Fruit fly (Drosophila melanogaster) whole organism, prepupa: ENCODE measurements around the gene JMJD5.
A peak's percentile ranks its signal among the peaks of the same experiment; 100 is the strongest.

Experiments used
- Blimp-1 ChIP-seq: fragments of 200-800 bp; sonication (Bioruptor generic); optimal IDR thresholded peaks from 3 replicates; lab custom pipeline; 2017; ENCODE audit warnings: missing biosample characterization, missing genetic modification characterization, mild to moderate bottlenecking, moderate library complexity, missing genetic modification reagents
- CG10631 ChIP-seq: fragments of 200-800 bp; sonication (Bioruptor generic); optimal IDR thresholded peaks from 2 replicates; lab custom pipeline; 2016; ENCODE audit warnings: missing biosample characterization, missing genetic modification characterization
- CG11294 ChIP-seq: fragments of 200-800 bp; sonication (Bioruptor generic); IDR thresholded peaks from 2 replicates; pipeline ENCODE4 v1.3.6; 2022; ENCODE audit warnings: missing biosample characterization, missing genetic modification characterization
- CG11762 ChIP-seq: fragments of 200-800 bp; sonication (Bioruptor generic); optimal IDR thresholded peaks from 3 replicates; lab custom pipeline; 2016; ENCODE audit warnings: missing biosample characterization, missing genetic modification characterization; ENCODE audit not compliant: insufficient read depth
- CG11902 ChIP-seq: fragments of 200-800 bp; sonication (Bioruptor generic); optimal IDR thresholded peaks from 3 replicates; lab custom pipeline; 2016; ENCODE audit warnings: missing biosample characterization, missing genetic modification characterization
- CG15336 ChIP-seq: fragments of 200-800 bp; sonication (Bioruptor generic); IDR thresholded peaks from 2 replicates; pipeline ENCODE4 v1.3.6; 2022; ENCODE audit warnings: missing biosample characterization, missing genetic modification characterization
- CG1621 ChIP-seq: fragments of 200-800 bp; sonication (Bioruptor generic); optimal IDR thresholded peaks from 3 replicates; lab custom pipeline; 2018; ENCODE audit warnings: missing biosample characterization, mild to moderate bottlenecking, missing genetic modification characterization
- CG16779 ChIP-seq: fragments of 200-800 bp; sonication (Bioruptor generic); optimal IDR thresholded peaks from 3 replicates; lab custom pipeline; 2017; ENCODE audit warnings: missing biosample characterization, mild to moderate bottlenecking, missing genetic modification characterization
- CG3032 ChIP-seq: fragments of 200-800 bp; optimal IDR thresholded peaks from 2 replicates; lab custom pipeline; 2019; ENCODE audit warnings: missing biosample characterization, mild to moderate bottlenecking, missing genetic modification characterization, moderate library complexity
- CG31627 ChIP-seq: fragments of 200-800 bp; sonication (Bioruptor generic); optimal IDR thresholded peaks from 3 replicates; lab custom pipeline; 2016; ENCODE audit warnings: missing biosample characterization, missing genetic modification characterization
- CG32006 ChIP-seq: fragments of 200-800 bp; sonication (Bioruptor generic); optimal IDR thresholded peaks from 3 replicates; lab custom pipeline; 2017; ENCODE audit warnings: missing biosample characterization, mild to moderate bottlenecking, missing genetic modification characterization
- CG34406 ChIP-seq: fragments of 200-800 bp; sonication (Bioruptor generic); optimal IDR thresholded peaks from 3 replicates; lab custom pipeline; 2016; ENCODE audit warnings: missing biosample characterization, missing genetic modification characterization
- CG3919 ChIP-seq: fragments of 200-800 bp; sonication (Bioruptor generic); optimal IDR thresholded peaks from 3 replicates; lab custom pipeline; 2016; ENCODE audit warnings: missing biosample characterization, missing genetic modification characterization
- CG4318 ChIP-seq: fragments of 200-800 bp; sonication (Bioruptor generic); optimal IDR thresholded peaks from 3 replicates; lab custom pipeline; 2017; ENCODE audit warnings: missing biosample characterization, mild to moderate bottlenecking, missing genetic modification characterization
- CG6163 ChIP-seq: fragments of 200-800 bp; sonication (Bioruptor generic); IDR thresholded peaks from 3 replicates; pipeline ENCODE4 v1.3.6; 2022; ENCODE audit warnings: missing biosample characterization, missing genetic modification characterization
- CG6276 ChIP-seq: fragments of 200-800 bp; sonication (Bioruptor generic); optimal IDR thresholded peaks from 2 replicates; lab custom pipeline; 2017; ENCODE audit warnings: missing biosample characterization, mild to moderate bottlenecking, missing genetic modification characterization
- CG6792 ChIP-seq: fragments of 200-800 bp; sonication (Bioruptor generic); optimal IDR thresholded peaks from 3 replicates; lab custom pipeline; 2016; ENCODE audit warnings: missing biosample characterization, missing genetic modification characterization
- CG6808 ChIP-seq: fragments of 200-800 bp; sonication (Bioruptor generic); optimal IDR thresholded peaks from 3 replicates; lab custom pipeline; 2017; ENCODE audit warnings: missing biosample characterization, missing genetic modification characterization, mild to moderate bottlenecking, moderate library complexity, missing genetic modification reagents
- CG7368 ChIP-seq: fragments of 200-800 bp; sonication (Bioruptor generic); optimal IDR thresholded peaks from 3 replicates; lab custom pipeline; 2016; ENCODE audit warnings: missing biosample characterization, missing genetic modification characterization
- CG8119 ChIP-seq: fragments of 200-800 bp; sonication (Bioruptor generic); IDR thresholded peaks from 3 replicates; pipeline ENCODE4 v1.3.6; 2022; ENCODE audit warnings: missing biosample characterization, missing genetic modification characterization
- CG9139 ChIP-seq: fragments of 200-800 bp; sonication (Bioruptor generic); optimal IDR thresholded peaks from 3 replicates; lab custom pipeline; 2017; ENCODE audit warnings: missing biosample characterization, mild to moderate bottlenecking, missing genetic modification characterization
- Eip78C ChIP-seq: fragments of 200-800 bp; sonication (Bioruptor generic); peaks from one replicate; lab custom pipeline; 2016; ENCODE audit warnings: missing biosample characterization, missing genetic modification characterization
- Eip93F ChIP-seq: fragments of 200-800 bp; sonication (Bioruptor generic); optimal IDR thresholded peaks from 2 replicates; lab custom pipeline; 2016; ENCODE audit warnings: missing biosample characterization, mild to moderate bottlenecking, missing genetic modification characterization
- Ets21C ChIP-seq: fragments of 200-800 bp; sonication (Bioruptor generic); optimal IDR thresholded peaks from 3 replicates; lab custom pipeline; 2016; ENCODE audit warnings: missing biosample characterization, missing genetic modification characterization
- Ets96B ChIP-seq: fragments of 200-800 bp; optimal IDR thresholded peaks from 2 replicates; lab custom pipeline; 2019; ENCODE audit warnings: missing biosample characterization, mild to moderate bottlenecking, missing genetic modification characterization, moderate library complexity
- Hr39 ChIP-seq: fragments of 200-800 bp; sonication (Bioruptor generic); optimal IDR thresholded peaks from 2 replicates; lab custom pipeline; 2016; ENCODE audit warnings: missing biosample characterization, missing genetic modification characterization
- Hr4 ChIP-seq: fragments of 200-800 bp; sonication (Bioruptor generic); optimal IDR thresholded peaks from 3 replicates; lab custom pipeline; 2016; ENCODE audit warnings: missing biosample characterization, missing genetic modification characterization
- Lpt ChIP-seq: fragments of 200-800 bp; sonication (Bioruptor generic); optimal IDR thresholded peaks from 3 replicates; lab custom pipeline; 2016; ENCODE audit warnings: missing biosample characterization, missing genetic modification characterization
- Met ChIP-seq: fragments of 200-800 bp; sonication (Bioruptor generic); optimal IDR thresholded peaks from 3 replicates; lab custom pipeline; 2016; ENCODE audit warnings: missing biosample characterization, missing genetic modification characterization
- OdsH ChIP-seq: fragments of 200-800 bp; sonication (Bioruptor generic); optimal IDR thresholded peaks from 3 replicates; lab custom pipeline; 2016; ENCODE audit warnings: missing biosample characterization, missing genetic modification characterization
- Smox ChIP-seq: fragments of 200-800 bp; sonication (Bioruptor generic); optimal IDR thresholded peaks from 3 replicates; lab custom pipeline; 2016; ENCODE audit warnings: missing biosample characterization, missing genetic modification characterization
- Sox102F ChIP-seq: fragments of 200-800 bp; sonication (Bioruptor generic); optimal IDR thresholded peaks from 2 replicates; lab custom pipeline; 2016; ENCODE audit warnings: missing biosample characterization, mild to moderate bottlenecking, missing genetic modification characterization
- Sox14 ChIP-seq: fragments of 200-800 bp; sonication (Bioruptor generic); optimal IDR thresholded peaks from 3 replicates; lab custom pipeline; 2016; ENCODE audit warnings: missing biosample characterization, missing genetic modification characterization
- Sox15 ChIP-seq: fragments of 200-800 bp; sonication (Bioruptor generic); optimal IDR thresholded peaks from 3 replicates; lab custom pipeline; 2016; ENCODE audit warnings: missing biosample characterization, missing genetic modification characterization
- achi ChIP-seq: fragments of 200-800 bp; sonication (Bioruptor generic); optimal IDR thresholded peaks from 3 replicates; lab custom pipeline; 2016; ENCODE audit warnings: missing biosample characterization, missing genetic modification characterization
- acj6 ChIP-seq: fragments of 200-800 bp; sonication (Bioruptor generic); optimal IDR thresholded peaks from 3 replicates; lab custom pipeline; 2016; ENCODE audit warnings: missing biosample characterization, missing genetic modification characterization
- cyc ChIP-seq: fragments of 200-800 bp; sonication (Bioruptor generic); optimal IDR thresholded peaks from 3 replicates; lab custom pipeline; 2016; ENCODE audit warnings: missing biosample characterization, missing genetic modification characterization
- dac ChIP-seq: fragments of 200-800 bp; sonication (Bioruptor generic); optimal IDR thresholded peaks from 2 replicates; lab custom pipeline; 2017; ENCODE audit warnings: missing biosample characterization, mild to moderate bottlenecking, missing genetic modification characterization
- eg ChIP-seq: fragments of 200-800 bp; sonication (Bioruptor generic); IDR thresholded peaks from 3 replicates; pipeline ENCODE4 v1.3.6; 2022; ENCODE audit warnings: missing biosample characterization, missing genetic modification characterization
- esn ChIP-seq: fragments of 200-800 bp; sonication (Bioruptor generic); optimal IDR thresholded peaks from 2 replicates; lab custom pipeline; 2016; ENCODE audit warnings: missing biosample characterization, mild to moderate bottlenecking, missing genetic modification characterization, moderate library complexity
- fd59A ChIP-seq: fragments of 200-800 bp; sonication (Bioruptor generic); optimal IDR thresholded peaks from 2 replicates; lab custom pipeline; 2017; ENCODE audit warnings: missing biosample characterization, mild to moderate bottlenecking, missing genetic modification characterization, missing genetic modification reagents
- fkh ChIP-seq: fragments of 200-800 bp; sonication (Bioruptor generic); optimal IDR thresholded peaks from 3 replicates; lab custom pipeline; 2017; ENCODE audit warnings: missing biosample characterization, mild to moderate bottlenecking, missing genetic modification characterization, moderate library complexity
- lz ChIP-seq: fragments of 200-800 bp; sonication (Bioruptor generic); optimal IDR thresholded peaks from 3 replicates; lab custom pipeline; 2016; ENCODE audit warnings: missing biosample characterization, missing genetic modification characterization
- net ChIP-seq: fragments of 200-800 bp; sonication (Bioruptor generic); optimal IDR thresholded peaks from 3 replicates; lab custom pipeline; 2016; ENCODE audit warnings: missing biosample characterization, missing genetic modification characterization
- pdm3 ChIP-seq: fragments of 200-800 bp; sonication (Bioruptor generic); optimal IDR thresholded peaks from 3 replicates; lab custom pipeline; 2016; ENCODE audit warnings: missing biosample characterization, missing genetic modification characterization
- salr ChIP-seq, 2 experiments: fragments of 200-800 bp; sonication (Bioruptor generic); optimal IDR thresholded peaks; 3 replicates each; lab custom pipeline; 2016 to 2018; ENCODE audit warnings: missing biosample characterization in 2 of 2, missing genetic modification characterization in 2 of 2, mild to moderate bottlenecking in 1 of 2
- spab ChIP-seq: fragments of 200-800 bp; sonication (Bioruptor generic); optimal IDR thresholded peaks from 2 replicates; lab custom pipeline; 2017; ENCODE audit warnings: missing biosample characterization, mild to moderate bottlenecking, missing genetic modification characterization, missing genetic modification reagents
- ss ChIP-seq, 2 experiments: fragments of 200-800 bp; sonication (Bioruptor generic); optimal IDR thresholded peaks; 2 replicates in 1 of 2; 3 replicates in 1 of 2; lab custom pipeline; 2017 to 2018; ENCODE audit warnings: mild to moderate bottlenecking in 2 of 2, missing biosample characterization in 2 of 2, missing genetic modification characterization in 2 of 2, moderate library complexity in 1 of 2
- svp ChIP-seq: fragments of 200-800 bp; sonication (Bioruptor generic); peaks from one replicate; lab custom pipeline; 2016; ENCODE audit warnings: missing biosample characterization, missing genetic modification characterization
- topi ChIP-seq: fragments of 200-800 bp; sonication (Bioruptor generic); optimal IDR thresholded peaks from 3 replicates; lab custom pipeline; 2016; ENCODE audit warnings: missing biosample characterization, missing genetic modification characterization
- vri ChIP-seq: fragments of 200-800 bp; sonication (Bioruptor generic); optimal IDR thresholded peaks from 3 replicates; lab custom pipeline; 2016; ENCODE audit warnings: missing biosample characterization, mild to moderate bottlenecking, missing genetic modification characterization

JMJD5 gene

dm6 chr3L:805642-806218 lies 35.4 kb downstream of the JMJD5 start:
- TF ChIP-seq OdsH, result peak; percentile 71
- peak; percentile 32 for TF ChIP-seq Hr39 (GFP tag; lab: Kevin White, UChicago)
- TF ChIP-seq Eip78C (GFP tag; lab: Kevin White, UChicago), result peak; percentile 93
- peak; percentile 9 for TF ChIP-seq Ets21C (GFP tag; lab: Kevin White, UChicago)
- TF ChIP-seq Blimp-1 (GFP tag; lab: Kevin White, UChicago), result no peak
- peak; percentile 63 for TF ChIP-seq CG6792
- TF ChIP-seq fd59A (GFP tag; lab: Kevin White, UChicago), result peak; percentile 27
- TF ChIP-seq achi (GFP tag; lab: Kevin White, UChicago), result peak; percentile 87
- TF ChIP-seq CG15336, result peak; percentile 93
- TF ChIP-seq CG7368 (GFP tag; lab: Kevin White, UChicago), result peak; percentile 73
- TF ChIP-seq Sox102F (GFP tag; lab: Kevin White, UChicago), result peak; percentile 20
- TF ChIP-seq Eip93F, result no peak
- peak; percentile 69 for TF ChIP-seq CG3032 (tag; lab: Kevin White, UChicago)
- TF ChIP-seq CG34406 (GFP tag; lab: Kevin White, UChicago), result peak; percentile 56
- no peak for TF ChIP-seq vri (GFP tag; lab: Kevin White, UChicago)
- peak; percentile 85 for TF ChIP-seq Lpt (GFP tag; lab: Kevin White, UChicago)
- TF ChIP-seq pdm3 (GFP tag; lab: Kevin White, UChicago), result peak; percentile 75
- TF ChIP-seq acj6 (GFP tag; lab: Kevin White, UChicago), result peak; percentile 64
- TF ChIP-seq Smox (GFP tag; lab: Kevin White, UChicago), result peak; percentile 36
- TF ChIP-seq CG6163 (GFP tag; lab: Robert Waterston, UW), result peak; percentile 96
- peak; percentile 66 for TF ChIP-seq Met (GFP tag; lab: Kevin White, UChicago)
- TF ChIP-seq CG16779, result peak; percentile 79
- TF ChIP-seq CG32006 (GFP tag; lab: Kevin White, UChicago), result peak; percentile 91
- TF ChIP-seq CG3919 (GFP tag; lab: Kevin White, UChicago), result peak; percentile 89
- peak; percentile 66 for TF ChIP-seq lz
- TF ChIP-seq CG11762, result peak; percentile 62
- peak; percentile 49 for TF ChIP-seq CG6808 (GFP tag; lab: Kevin White, UChicago)
- TF ChIP-seq CG11902 (GFP tag; lab: Kevin White, UChicago), result peak; percentile 23
- peak; percentile 95 for TF ChIP-seq CG8119
- peak; percentile 74 for TF ChIP-seq net (GFP tag; lab: Kevin White, UChicago)
- TF ChIP-seq dac, result peak; percentile 80
- TF ChIP-seq Hr4 (GFP tag; lab: Kevin White, UChicago), result peak; percentile 93
- TF ChIP-seq Sox15 (GFP tag; lab: Kevin White, UChicago), result peak; percentile 35
- TF ChIP-seq salr (GFP tag; optimal IDR thresholded peaks at IDR 0.05; lab: Kevin White, UChicago), result peak; percentile 38 to 70
- TF ChIP-seq eg (GFP tag; lab: Robert Waterston, UW), result peak; percentile 96
- TF ChIP-seq Sox14, result peak; percentile 74
- peak; percentile 86 for TF ChIP-seq CG4318 (GFP tag; lab: Kevin White, UChicago)
- peak; percentile 85 for TF ChIP-seq CG11294 (GFP tag; lab: Robert Waterston, UW)
- TF ChIP-seq spab (GFP tag; lab: Kevin White, UChicago), result peak; percentile 70
- TF ChIP-seq CG31627, result peak; percentile 40
- peak; percentile 81 for TF ChIP-seq CG10631 (GFP tag; lab: Kevin White, UChicago)
- peak; percentile 76 for TF ChIP-seq Ets96B
- peak; percentile 77 for TF ChIP-seq svp (GFP tag; lab: Kevin White, UChicago)
- peak; percentile 51 for TF ChIP-seq CG1621 (tag; lab: Kevin White, UChicago)
- peak; percentile 59 for TF ChIP-seq cyc (GFP tag; lab: Kevin White, UChicago)
- TF ChIP-seq topi (GFP tag; lab: Kevin White, UChicago), result peak; percentile 58
- TF ChIP-seq esn (GFP tag; lab: Kevin White, UChicago), result peak; percentile 54
- TF ChIP-seq CG9139 (GFP tag; lab: Kevin White, UChicago), result peak; percentile 36
- TF ChIP-seq ss (GFP tag; optimal IDR thresholded peaks at IDR 0.05; lab: Kevin White, UChicago), result peak; percentile 41 to 53
- TF ChIP-seq CG6276 (GFP tag; lab: Kevin White, UChicago), result peak; percentile 95
- TF ChIP-seq fkh (GFP tag; lab: Kevin White, UChicago), result no peak
